Fruit fly (Drosophila melanogaster): ENCODE results near the gene CG14408.

CG14408 gene

DNA sequence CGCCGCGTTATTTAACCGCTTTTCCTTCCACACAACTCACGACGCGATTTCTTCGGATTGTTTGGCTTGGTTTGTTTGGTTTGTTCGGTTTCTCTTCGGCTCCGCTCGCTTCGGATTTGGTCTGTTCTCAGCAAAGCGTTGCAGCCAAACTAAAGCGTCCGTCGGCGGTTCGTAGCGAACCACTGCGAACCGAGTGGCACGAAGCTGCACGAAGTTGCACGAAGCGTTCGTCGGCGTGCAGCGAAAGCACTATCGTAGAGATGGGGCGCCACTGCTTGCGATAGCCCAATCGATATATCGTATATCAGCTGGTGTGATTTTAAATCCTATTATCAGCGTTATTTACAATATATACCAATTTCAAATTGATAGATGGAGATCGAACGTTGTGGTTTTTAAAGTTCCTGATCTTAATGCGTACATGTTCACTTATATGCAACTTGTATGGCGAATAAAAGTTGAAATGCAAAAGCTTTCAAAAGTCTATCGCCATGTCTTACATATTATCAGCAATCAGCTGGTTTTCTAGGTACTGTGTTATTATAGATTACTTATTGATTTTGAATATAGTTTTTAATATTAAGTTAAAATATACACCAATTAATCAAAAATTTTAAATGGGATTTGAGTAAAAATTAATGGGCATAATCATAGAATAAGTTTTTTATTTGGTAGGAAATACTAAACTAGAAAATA, 5.8 kb downstream of the CG14408 start, which contains the start of gene rut (continued):
- peak; percentile 33 for TF ChIP-seq B-H2 (GFP tag; optimal IDR thresholded peaks at IDR 0.05)
- no peak for TF ChIP-seq gcm2 (GFP tag; optimal IDR thresholded peaks at IDR 0.05)
- TF ChIP-seq CG16813 (GFP tag; IDR thresholded peaks at IDR 0.05; ENCODE audit: partially characterized antibody), result peak; percentile 87
- TF ChIP-seq kah (GFP tag; optimal IDR thresholded peaks at IDR 0.05), result no peak
- TF ChIP-seq slou (GFP tag; optimal IDR thresholded peaks at IDR 0.05), result no peak
- TF ChIP-seq trem (tag; optimal IDR thresholded peaks at IDR 0.05), result no peak
- no peak for TF ChIP-seq CG17612 (GFP tag; IDR thresholded peaks at IDR 0.05)
- TF ChIP-seq gsb-n (tag; optimal IDR thresholded peaks at IDR 0.05), result no peak
- no peak for TF ChIP-seq ase (GFP tag; IDR thresholded peaks at IDR 0.05)
- peak; percentile 91 for TF ChIP-seq unc-4 (GFP tag; IDR thresholded peaks at IDR 0.05; ENCODE audit: partially characterized antibody)
- TF ChIP-seq exex (tag; optimal IDR thresholded peaks at IDR 0.05), result no peak
- TF ChIP-seq Rx (GFP tag; IDR thresholded peaks at IDR 0.05), result no peak
- TF ChIP-seq luna (GFP tag; optimal IDR thresholded peaks at IDR 0.05), result no peak
- no peak for TF ChIP-seq Atf6 (GFP tag; IDR thresholded peaks at IDR 0.05)
- TF ChIP-seq CG6254 (GFP tag; optimal IDR thresholded peaks at IDR 0.05), result no peak
- peak; percentile 95 for TF ChIP-seq hb (GFP tag; IDR thresholded peaks at IDR 0.05; ENCODE audit: partially characterized antibody)
- TF ChIP-seq Pdp1 (GFP tag; optimal IDR thresholded peaks at IDR 0.05), result peak in 1 of 2 experiments; percentile 25
- TF ChIP-seq chm (GFP tag; IDR thresholded peaks at IDR 0.05), result 0 out of 2 replicates have a peak, but pooled peaks have one; percentile 63
- no peak for TF ChIP-seq CG12391 (tag; optimal IDR thresholded peaks at IDR 0.05)
- peak; percentile 11 for TF ChIP-seq stwl (tag; optimal IDR thresholded peaks at IDR 0.05)
- no peak for TF ChIP-seq CG2202 (tag; optimal IDR thresholded peaks at IDR 0.05)
- TF ChIP-seq amos (GFP tag; IDR thresholded peaks at IDR 0.05; ENCODE audit: partially characterized antibody), result peak; percentile 96
- TF ChIP-seq dimm (GFP tag; IDR thresholded peaks at IDR 0.05), result no peak
- no peak for TF ChIP-seq CG4360 (GFP tag; IDR thresholded peaks at IDR 0.05)
- peak; percentile 89 for TF ChIP-seq row (GFP tag; IDR thresholded peaks at IDR 0.05)
- no peak for TF ChIP-seq CG7839 (tag; optimal IDR thresholded peaks at IDR 0.05)
- no peak for TF ChIP-seq ewg (GFP tag; optimal IDR thresholded peaks at IDR 0.05)
- 0 out of 2 replicates have a peak, but pooled peaks have one; percentile 19 for TF ChIP-seq ara (GFP tag; IDR thresholded peaks at IDR 0.05)
- TF ChIP-seq CG3065 (GFP tag; optimal IDR thresholded peaks at IDR 0.05), result no peak
- peak; percentile 22; the same call in 1 of the 2 replicates for TF ChIP-seq CG10366 (GFP tag; IDR thresholded peaks at IDR 0.05)
- TF ChIP-seq CG34224 (GFP tag; IDR thresholded peaks at IDR 0.05; ENCODE audit: partially characterized antibody), result peak; percentile 89
- no peak for TF ChIP-seq CG12236 (GFP tag; optimal IDR thresholded peaks at IDR 0.05)
- TF ChIP-seq Neu2 (GFP tag; optimal IDR thresholded peaks at IDR 0.05; ENCODE audit: borderline replicate concordance), result no peak
- no peak; the same call in 1 of the 2 replicates for TF ChIP-seq HLH3B (GFP tag; IDR thresholded peaks at IDR 0.05)
- TF ChIP-seq CG6854 (GFP tag; optimal IDR thresholded peaks at IDR 0.05), result no peak
- peak; percentile 51 for TF ChIP-seq HLHmδ (GFP tag; optimal IDR thresholded peaks at IDR 0.05)
- no peak for TF ChIP-seq lov (optimal IDR thresholded peaks at IDR 0.05)
- no peak for TF ChIP-seq lov (GFP tag; IDR thresholded peaks at IDR 0.05)
- TF ChIP-seq CG13287 (GFP tag; IDR thresholded peaks at IDR 0.05; ENCODE audit: partially characterized antibody), result peak; percentile 93
- TF ChIP-seq CG1233 (GFP tag; optimal IDR thresholded peaks at IDR 0.05), result no peak
- peak; percentile 22 for TF ChIP-seq CG18599 (GFP tag; optimal IDR thresholded peaks at IDR 0.05)
- TF ChIP-seq dan (GFP tag; IDR thresholded peaks at IDR 0.05), result no peak
- TF ChIP-seq CG10431 (GFP tag; optimal IDR thresholded peaks at IDR 0.05), result no peak
- TF ChIP-seq Hmr (GFP tag; optimal IDR thresholded peaks at IDR 0.05), result peak; percentile 30
- peak; percentile 22 for TF ChIP-seq CG9817 (tag; optimal IDR thresholded peaks at IDR 0.05)
- TF ChIP-seq pnt (GFP tag; optimal IDR thresholded peaks at IDR 0.05), result no peak
- TF ChIP-seq esg (GFP tag; conservative IDR thresholded peaks at IDR 0.05), result no peak
- TF ChIP-seq tna (GFP tag; IDR thresholded peaks at IDR 0.05; ENCODE audit: partially characterized antibody), result peak; percentile 93
- no peak for TF ChIP-seq CG13775 (GFP tag; optimal IDR thresholded peaks at IDR 0.05)

All from whole organism, embryonic.